Fruit fly (Drosophila melanogaster) whole organism, embryonic: ENCODE results near the gene Dad1.

Source experiments
- CG13775 ChIP-seq: fragments of 200-800 bp; sonication (Bioruptor generic); optimal IDR thresholded peaks from 3 replicates; lab custom pipeline; 2017; ENCODE audit warnings: missing biosample characterization, mild to moderate bottlenecking, missing genetic modification characterization
- CG14965 ChIP-seq: fragments of 200-800 bp; sonication (Bioruptor generic); optimal IDR thresholded peaks from 2 replicates; lab custom pipeline; 2016; ENCODE audit warnings: missing biosample characterization, missing genetic modification characterization, borderline replicate concordance
- CG17328 ChIP-seq: fragments of 200-800 bp; sonication (Bioruptor generic); IDR thresholded peaks from 2 replicates; pipeline ENCODE4 v1.3.6; 2022; ENCODE audit warnings: missing biosample characterization, missing genetic modification characterization
- CG17361 ChIP-seq: fragments of 200-800 bp; sonication (Bioruptor generic); IDR thresholded peaks from 3 replicates; pipeline ENCODE4 v1.3.6; 2022; ENCODE audit warnings: missing biosample characterization, missing genetic modification characterization
- CG17829 ChIP-seq: fragments of 200-800 bp; optimal IDR thresholded peaks from 2 replicates; lab custom pipeline; 2019; ENCODE audit warnings: missing biosample characterization, mild to moderate bottlenecking, missing genetic modification characterization, moderate library complexity
- CG30020 ChIP-seq: fragments of 200-800 bp; optimal IDR thresholded peaks from 2 replicates; lab custom pipeline; 2019; ENCODE audit warnings: missing biosample characterization, mild to moderate bottlenecking, missing genetic modification characterization, moderate library complexity
- CG3065 ChIP-seq: fragments of 200-800 bp; sonication (Bioruptor generic); optimal IDR thresholded peaks from 2 replicates; lab custom pipeline; 2016; ENCODE audit warnings: missing biosample characterization, missing genetic modification characterization
- CG42726 ChIP-seq: fragments of 200-800 bp; sonication (Bioruptor generic); IDR thresholded peaks from 2 replicates; pipeline ENCODE4 v1.3.6; 2022; ENCODE audit warnings: missing biosample characterization, missing genetic modification characterization; ENCODE audit not compliant: partially characterized antibody
- CG5180 ChIP-seq: fragments of 200-800 bp; sonication (Bioruptor generic); optimal IDR thresholded peaks from 3 replicates; lab custom pipeline; 2017; ENCODE audit warnings: missing biosample characterization, missing genetic modification characterization, mild to moderate bottlenecking, moderate library complexity, missing genetic modification reagents
- CG6254 ChIP-seq: fragments of 200-800 bp; sonication (Bioruptor generic); optimal IDR thresholded peaks from 3 replicates; lab custom pipeline; 2017; ENCODE audit warnings: mild to moderate bottlenecking, missing biosample characterization, missing genetic modification reagents, missing genetic modification characterization
- CG6813 ChIP-seq: fragments of 200-800 bp; sonication (Bioruptor generic); optimal IDR thresholded peaks from 2 replicates; lab custom pipeline; 2017; ENCODE audit warnings: missing biosample characterization, missing genetic modification characterization, mild to moderate bottlenecking, moderate library complexity, missing genetic modification reagents
- CG8765 ChIP-seq: fragments of 200-800 bp; sonication (Bioruptor generic); IDR thresholded peaks from 2 replicates; pipeline ENCODE4 v1.3.6; 2022; ENCODE audit warnings: missing biosample characterization, missing genetic modification characterization
- CkIIα-i1 ChIP-seq: fragments of 200-800 bp; sonication (Bioruptor generic); IDR thresholded peaks from 2 replicates; pipeline ENCODE4 v1.3.6; 2022; ENCODE audit warnings: missing biosample characterization, missing genetic modification characterization
- Dref ChIP-seq: fragments of 200-800 bp; sonication (Bioruptor generic); IDR thresholded peaks from 2 replicates; pipeline ENCODE4 v1.3.6; 2022; ENCODE audit warnings: missing biosample characterization, missing genetic modification characterization
- Elba2 ChIP-seq: fragments of 200-800 bp; sonication (Bioruptor generic); optimal IDR thresholded peaks from 3 replicates; lab custom pipeline; 2016; ENCODE audit warnings: missing biosample characterization, missing genetic modification characterization
- Ets97D ChIP-seq: fragments of 200-800 bp; sonication (Bioruptor generic); optimal IDR thresholded peaks from 3 replicates; lab custom pipeline; 2016; ENCODE audit warnings: missing biosample characterization, missing genetic modification characterization
- Fer1 ChIP-seq: fragments of 200-800 bp; sonication (Bioruptor generic); optimal IDR thresholded peaks from 2 replicates; lab custom pipeline; 2017; ENCODE audit warnings: missing biosample characterization, mild to moderate bottlenecking, missing genetic modification characterization
- GATAe ChIP-seq: fragments of 200-800 bp; sonication (Bioruptor generic); conservative IDR thresholded peaks from 2 replicates; pipeline ENCODE4 v1.3.6; 2022; ENCODE audit warnings: missing biosample characterization, missing genetic modification characterization
- HLH54F ChIP-seq: fragments of 200-800 bp; sonication (Bioruptor generic); optimal IDR thresholded peaks from 3 replicates; lab custom pipeline; 2016; ENCODE audit warnings: missing biosample characterization, missing genetic modification characterization
- HmgZ ChIP-seq: fragments of 200-800 bp; sonication (Bioruptor generic); optimal IDR thresholded peaks from 2 replicates; lab custom pipeline; 2018; ENCODE audit warnings: missing biosample characterization, mild to moderate bottlenecking, missing genetic modification characterization
- Kr ChIP-seq: fragments of 200-800 bp; sonication (Bioruptor generic); optimal IDR thresholded peaks from 2 replicates; lab custom pipeline; 2017; ENCODE audit warnings: missing biosample characterization, mild to moderate bottlenecking, missing genetic modification characterization
- Med ChIP-seq: fragments of 200-800 bp; sonication (Bioruptor generic); peaks from one replicate; lab custom pipeline; 2016; ENCODE audit warnings: missing biosample characterization, missing genetic modification characterization, mild to moderate bottlenecking, inconsistent platforms, moderate library complexity
- Mes4 ChIP-seq: fragments of 200-800 bp; sonication (Bioruptor generic); optimal IDR thresholded peaks from 2 replicates; lab custom pipeline; 2016; ENCODE audit warnings: missing biosample characterization, missing genetic modification characterization
- Nf-YC ChIP-seq: fragments of 200-800 bp; optimal IDR thresholded peaks from 3 replicates; lab custom pipeline; 2019; ENCODE audit warnings: missing biosample characterization, mild to moderate bottlenecking, missing genetic modification characterization, moderate library complexity
- Sin3A ChIP-seq: fragments of >200 bp; optimal IDR thresholded peaks from 2 replicates; lab custom pipeline; 2018
- Six4 ChIP-seq: fragments of 200-800 bp; sonication (Bioruptor generic); optimal IDR thresholded peaks from 2 replicates; lab custom pipeline; 2016; ENCODE audit warnings: missing biosample characterization, missing genetic modification characterization
- cg ChIP-seq: fragments of 200-800 bp; sonication (Bioruptor generic); optimal IDR thresholded peaks from 3 replicates; lab custom pipeline; 2019; ENCODE audit warnings: missing biosample characterization, mild to moderate bottlenecking, missing genetic modification characterization, moderate library complexity
- dm ChIP-seq: fragments of 200-800 bp; sonication (Bioruptor generic); optimal IDR thresholded peaks from 3 replicates; lab custom pipeline; 2016; ENCODE audit warnings: missing biosample characterization, missing genetic modification characterization
- exex ChIP-seq: fragments of 200-800 bp; sonication (Bioruptor generic); optimal IDR thresholded peaks from 4 replicates; lab custom pipeline; 2018; ENCODE audit warnings: missing biosample characterization, mild to moderate bottlenecking, missing genetic modification characterization, moderate library complexity
- insv ChIP-seq, 2 experiments: fragments of 200-800 bp; sonication (Bioruptor generic); optimal IDR thresholded peaks; 3 replicates each; lab custom pipeline; 2016 to 2018; ENCODE audit warnings: missing biosample characterization in 2 of 2, missing genetic modification characterization in 2 of 2
- jigr1 ChIP-seq: fragments of 200-800 bp; sonication (Bioruptor generic); IDR thresholded peaks from 3 replicates; pipeline ENCODE4 v1.3.6; 2022; ENCODE audit warnings: missing biosample characterization, missing genetic modification characterization
- kni ChIP-seq: fragments of 200-800 bp; sonication (Bioruptor generic); optimal IDR thresholded peaks from 3 replicates; lab custom pipeline; 2017; ENCODE audit warnings: mild to moderate bottlenecking, missing biosample characterization, missing genetic modification reagents, missing genetic modification characterization
- pzg ChIP-seq: fragments of 200-800 bp; sonication (Bioruptor generic); optimal IDR thresholded peaks from 3 replicates; lab custom pipeline; 2018; ENCODE audit warnings: missing biosample characterization, mild to moderate bottlenecking, missing genetic modification characterization, moderate library complexity
- repo ChIP-seq: fragments of 200-800 bp; sonication (Bioruptor generic); optimal IDR thresholded peaks from 2 replicates; lab custom pipeline; 2016; ENCODE audit warnings: missing biosample characterization, missing genetic modification characterization
- scrt ChIP-seq: fragments of 200-800 bp; sonication (Bioruptor generic); optimal IDR thresholded peaks from 2 replicates; lab custom pipeline; 2018; ENCODE audit warnings: missing biosample characterization, mild to moderate bottlenecking, missing genetic modification characterization, moderate library complexity
- sd ChIP-seq: fragments of 200-800 bp; sonication (Bioruptor generic); optimal IDR thresholded peaks from 3 replicates; lab custom pipeline; 2018; ENCODE audit warnings: missing biosample characterization, mild to moderate bottlenecking, missing genetic modification characterization, moderate library complexity
- sima ChIP-seq: fragments of 200-800 bp; sonication (Bioruptor generic); optimal IDR thresholded peaks from 2 replicates; lab custom pipeline; 2016; ENCODE audit warnings: missing biosample characterization, missing genetic modification characterization
- slou ChIP-seq: fragments of 200-800 bp; sonication (Bioruptor generic); optimal IDR thresholded peaks from 3 replicates; lab custom pipeline; 2016; ENCODE audit warnings: missing biosample characterization, missing genetic modification characterization
- stwl ChIP-seq: fragments of 200-800 bp; sonication (Bioruptor generic); optimal IDR thresholded peaks from 3 replicates; lab custom pipeline; 2018; ENCODE audit warnings: missing biosample characterization, mild to moderate bottlenecking, missing genetic modification characterization, moderate library complexity
- sug ChIP-seq: fragments of 200-800 bp; optimal IDR thresholded peaks from 2 replicates; lab custom pipeline; 2019; ENCODE audit warnings: missing biosample characterization, mild to moderate bottlenecking, missing genetic modification characterization, moderate library complexity
- vfl ChIP-seq: fragments of 200-800 bp; sonication (Bioruptor generic); optimal IDR thresholded peaks from 2 replicates; lab custom pipeline; 2016; ENCODE audit warnings: missing biosample characterization, missing genetic modification characterization
- wor ChIP-seq: fragments of 200-800 bp; sonication (Bioruptor generic); IDR thresholded peaks from 2 replicates; pipeline ENCODE4 v1.3.6; 2022; ENCODE audit warnings: missing biosample characterization, missing genetic modification characterization

The Dad1 gene

DNA sequence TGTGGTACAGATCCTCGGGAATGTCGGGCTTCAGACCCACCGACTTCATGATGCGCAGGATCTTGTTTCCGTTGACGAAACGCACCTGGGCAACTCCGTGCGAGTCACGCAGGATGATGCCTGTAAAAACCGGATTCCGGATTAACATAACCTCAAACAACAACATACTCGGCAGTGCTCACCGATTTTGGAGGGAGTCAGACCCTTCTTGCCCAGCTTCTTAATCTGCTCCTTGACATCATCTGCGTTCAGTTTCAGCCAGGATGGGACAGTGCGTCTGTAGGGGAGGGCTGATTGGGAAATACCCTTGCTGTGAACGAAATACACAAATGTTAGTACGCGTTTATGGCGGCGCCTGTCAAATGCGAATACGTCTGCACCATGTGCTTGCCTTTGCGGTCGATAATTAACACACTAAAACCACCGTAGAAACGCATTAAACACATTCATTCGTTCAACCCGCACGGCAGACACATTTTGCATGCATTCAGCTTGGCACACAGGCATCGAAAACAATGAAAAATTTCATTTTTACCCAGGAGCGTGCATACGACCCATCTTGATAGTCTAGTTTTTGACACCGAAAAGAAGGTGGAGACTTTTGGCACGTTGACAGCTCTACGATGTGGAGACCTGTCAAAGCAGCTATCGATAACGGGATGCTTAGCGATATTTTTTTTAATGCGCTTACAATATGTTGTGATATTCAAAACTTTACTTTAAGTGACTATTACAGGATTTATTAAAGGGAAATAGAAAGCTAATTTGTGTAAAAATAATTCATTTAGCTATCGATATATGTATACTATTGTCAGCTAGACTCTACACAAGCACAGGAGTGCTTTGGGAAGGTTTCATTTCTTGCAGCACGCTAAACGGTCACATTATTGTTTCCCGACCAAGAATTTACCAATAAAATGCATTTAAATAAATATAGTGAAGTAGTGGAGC, 19.7 kb downstream of the Dad1 start, which contains the start of the genes RpS13 and CSN8 (continued):
- peak; percentile 27 for TF ChIP-seq sd (tag; lab: Kevin White, UChicago)
- TF ChIP-seq stwl: peak; percentile 85
- TF ChIP-seq pzg: peak; percentile 90
- TF ChIP-seq CG42726 (GFP tag; lab: Robert Waterston, UW): peak; percentile 80
- TF ChIP-seq wor: no peak
- peak; percentile 93 for TF ChIP-seq Sin3A
- TF ChIP-seq Mes4 (GFP tag; lab: Kevin White, UChicago): peak; percentile 26
- peak; percentile 60 for TF ChIP-seq Nf-YC (tag; lab: Kevin White, UChicago)
- TF ChIP-seq Ets97D (GFP tag; lab: Kevin White, UChicago): peak; percentile 95
- TF ChIP-seq HLH54F (GFP tag; lab: Kevin White, UChicago): no peak
- no peak for TF ChIP-seq slou (GFP tag; lab: Kevin White, UChicago)
- TF ChIP-seq scrt (GFP tag; lab: Kevin White, UChicago): peak; percentile 10
- peak; percentile 52 for TF ChIP-seq Fer1 (GFP tag; lab: Kevin White, UChicago)
- TF ChIP-seq CG5180 (GFP tag; lab: Kevin White, UChicago): no peak
- TF ChIP-seq CkIIα-i1 (GFP tag; lab: Robert Waterston, UW): no peak
- TF ChIP-seq CG17829: peak; percentile 60
- no peak for TF ChIP-seq CG6254
- TF ChIP-seq Dref (GFP tag; lab: Robert Waterston, UW): peak; percentile 75
- TF ChIP-seq vfl (GFP tag; lab: Kevin White, UChicago): no peak
- TF ChIP-seq exex (tag; lab: Kevin White, UChicago): peak; percentile 10
- no peak for TF ChIP-seq CG17328
- TF ChIP-seq CG14965 (GFP tag; lab: Kevin White, UChicago): no peak
- no peak for TF ChIP-seq CG17361 (GFP tag; lab: Robert Waterston, UW)
- TF ChIP-seq CG30020 (tag; lab: Kevin White, UChicago): peak; percentile 64
- TF ChIP-seq sima (GFP tag; lab: Kevin White, UChicago): no peak
- peak; percentile 16 for TF ChIP-seq cg
- TF ChIP-seq kni (GFP tag; lab: Kevin White, UChicago): peak; percentile 66
- TF ChIP-seq HmgZ (tag; lab: Kevin White, UChicago): peak; percentile 36

dm6 chr2L:8362955-8363285, 21.0 kb downstream of the Dad1 start:
- no peak for TF ChIP-seq jigr1 (GFP tag; lab: Robert Waterston, UW)
- no peak for TF ChIP-seq dm
- no peak for TF ChIP-seq repo (GFP tag; lab: Kevin White, UChicago)
- TF ChIP-seq CG3065 (GFP tag; lab: Kevin White, UChicago): no peak
- peak; percentile 5 for TF ChIP-seq exex (tag; lab: Kevin White, UChicago)
- TF ChIP-seq insv (GFP tag; optimal IDR thresholded peaks at IDR 0.05; lab: Kevin White, UChicago): peak in 1 of 2 experiments; percentile 67
- TF ChIP-seq CG6813 (GFP tag; lab: Kevin White, UChicago): no peak
- TF ChIP-seq Kr (GFP tag; lab: Kevin White, UChicago): no peak
- TF ChIP-seq Med (GFP tag; lab: Kevin White, UChicago): peak; percentile 37
- TF ChIP-seq CG8765 (GFP tag; lab: Robert Waterston, UW): 0 out of 2 replicates have a peak, but pooled peaks have one; percentile 9
- TF ChIP-seq GATAe: no peak
- peak; percentile 63 for TF ChIP-seq Elba2 (GFP tag; lab: Kevin White, UChicago)
- TF ChIP-seq Six4 (GFP tag; lab: Kevin White, UChicago): no peak
- peak; percentile 77 for TF ChIP-seq sug (tag; lab: Kevin White, UChicago)
- TF ChIP-seq CG13775 (GFP tag; lab: Kevin White, UChicago): no peak
